Worm (Caenorhabditis elegans) whole organism, young adult: ENCODE measurements around the gene rha-2.

Experiments used
- B0336.3 ChIP-seq: fragments of 200-800 bp; sonication (Bioruptor generic); IDR thresholded peaks from 2 replicates; pipeline ENCODE4 v1.3.6; 2022; ENCODE audit warnings: missing genetic modification characterization, missing compliant biosample characterization
- Y56A3A.18 ChIP-seq: fragments of 200-800 bp; sonication (Bioruptor generic); IDR thresholded peaks from 2 replicates; pipeline ENCODE4 v1.3.6; 2022; ENCODE audit warnings: missing genetic modification reagents, missing genetic modification characterization, missing compliant biosample characterization
- ama-1 ChIP-seq, 3 experiments: fragments of 150-350 bp in 1 of 3; sonication (generic microtip) in 2 of 3; optimal IDR thresholded peaks; 2 replicates each; lab custom pipeline; 2014 to 2018; ENCODE audit warnings: missing biosample characterization in 2 of 3, missing genetic modification characterization in 2 of 3, missing genetic modification reagents in 2 of 3
- repo-1 ChIP-seq: sonication (generic microtip); optimal IDR thresholded peaks from 2 replicates; lab custom pipeline; 2017; ENCODE audit warnings: mild to moderate bottlenecking, missing genetic modification characterization, missing compliant biosample characterization
- sea-2 ChIP-seq: fragments of 200-800 bp; sonication (Bioruptor generic); IDR thresholded peaks from 2 replicates; pipeline ENCODE4 v1.3.6; 2022; ENCODE audit warnings: missing genetic modification characterization, missing compliant biosample characterization
- snpc-1.3 ChIP-seq: sonication (generic microtip); optimal IDR thresholded peaks from 2 replicates; lab custom pipeline; 2017; ENCODE audit warnings: missing genetic modification characterization, mild to moderate bottlenecking, missing compliant biosample characterization, antibody characterized with exemption, moderate library complexity, missing genotype, missing genetic modification reagents; ENCODE audit not compliant: insufficient read depth
- snpc-4 ChIP-seq, 5 experiments: fragments of 150-350 bp in 1 of 5; sonication (generic microtip) in 4 of 5; optimal IDR thresholded peaks; 2 replicates each; lab custom pipeline; 2014 to 2018; ENCODE audit warnings: missing genetic modification characterization in 5 of 5, missing biosample characterization in 3 of 5, antibody characterized with exemption in 2 of 5, mild to moderate bottlenecking in 2 of 5, missing compliant biosample characterization in 2 of 5, missing genotype in 2 of 5, moderate library complexity in 2 of 5, missing genetic modification reagents in 1 of 5
- ztf-3 ChIP-seq: fragments of 200-800 bp; sonication (Bioruptor generic); optimal IDR thresholded peaks from 2 replicates; lab custom pipeline; 2018; ENCODE audit warnings: mild to moderate bottlenecking, missing genetic modification characterization, missing compliant biosample characterization

DNA sequence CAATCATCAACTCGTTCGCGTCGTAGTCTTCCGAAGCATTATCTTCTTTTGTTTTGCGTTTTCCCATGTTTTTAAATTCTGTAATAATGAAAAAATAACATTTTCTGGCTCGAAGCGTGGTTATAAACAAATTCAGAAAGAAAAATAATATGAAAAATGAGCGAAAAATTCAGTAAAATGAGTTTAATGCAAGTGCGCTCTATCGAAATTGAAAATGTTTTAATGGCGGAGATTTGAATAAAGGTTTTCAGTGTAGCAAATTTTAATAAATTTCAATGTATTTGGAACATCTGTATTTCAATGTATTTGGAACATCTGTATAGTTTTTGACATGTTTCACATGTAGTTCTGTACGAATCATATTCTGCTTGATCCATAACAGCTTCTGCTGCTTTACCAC, at the start of gene rha-2:
- TF ChIP-seq Y56A3A.18 (GFP tag; lab: Robert Waterston, UW) (no peak), ama-1 (optimal IDR thresholded peaks at IDR 0.05; lab: Kevin White, UChicago) (no peak), ama-1 (GFP tag; optimal IDR thresholded peaks at IDR 0.05; lab: Kevin White, UChicago) (no peak), ztf-3 (GFP tag; lab: Kevin White, UChicago) (no peak), snpc-4 (GFP tag; optimal IDR thresholded peaks at IDR 0.05; lab: Kevin White, UChicago) (no peak), snpc-4 (tag; optimal IDR thresholded peaks at IDR 0.05; lab: Kevin White, UChicago) (no peak), snpc-1.3 (tag; lab: Kevin White, UChicago) (no peak), sea-2 (GFP tag; lab: Robert Waterston, UW) (no peak), B0336.3 (GFP tag; lab: Robert Waterston, UW) (no peak), repo-1 (tag; lab: Kevin White, UChicago) (no peak)
